Worm (Caenorhabditis elegans) whole organism, young adult: ENCODE results near the gene ugt-21.

Experiments
- C17E4.6 ChIP-seq: fragments of 200-800 bp; sonication (Bioruptor generic); IDR thresholded peaks from 2 replicates; pipeline ENCODE4 v1.3.6; 2022; ENCODE audit warnings: missing genetic modification reagents, missing genetic modification characterization, missing compliant biosample characterization
- chd-7 ChIP-seq: sonication (generic microtip); optimal IDR thresholded peaks from 2 replicates; lab custom pipeline; 2016; ENCODE audit warnings: mild to moderate bottlenecking, missing genetic modification characterization, moderate library complexity, missing compliant biosample characterization
- nfyb-1 ChIP-seq: fragments of 200-800 bp; sonication (Bioruptor generic); IDR thresholded peaks from 2 replicates; pipeline ENCODE4 v1.3.6; 2022; ENCODE audit warnings: missing genetic modification reagents, missing genetic modification characterization, missing compliant biosample characterization
- nhr-179 ChIP-seq: sonication (generic microtip); optimal IDR thresholded peaks from 2 replicates; lab custom pipeline; 2016; ENCODE audit warnings: mild to moderate bottlenecking, missing genetic modification characterization, missing compliant biosample characterization
- snpc-4 ChIP-seq, 5 experiments: fragments of 150-350 bp in 1 of 5; sonication (generic microtip) in 4 of 5; optimal IDR thresholded peaks; 2 replicates each; lab custom pipeline; 2014 to 2018; ENCODE audit warnings: missing genetic modification characterization in 5 of 5, missing biosample characterization in 3 of 5, antibody characterized with exemption in 2 of 5, mild to moderate bottlenecking in 2 of 5, missing compliant biosample characterization in 2 of 5, missing genotype in 2 of 5, moderate library complexity in 2 of 5, missing genetic modification reagents in 1 of 5

ce11 chrIV:9530768-9531167 is 30.7 kb downstream of the ugt-21 start:
- TF ChIP-seq snpc-4 (GFP tag; optimal IDR thresholded peaks at IDR 0.05; lab: Kevin White, UChicago) (no peak), snpc-4 (tag; optimal IDR thresholded peaks at IDR 0.05; lab: Kevin White, UChicago) (no peak), chd-7 (tag; lab: Kevin White, UChicago) (no peak), C17E4.6 (GFP tag; lab: Robert Waterston, UW) (no peak), nfyb-1 (GFP tag; lab: Robert Waterston, UW) (no peak), nhr-179 (tag; lab: Kevin White, UChicago) (no peak)
